Worm (Caenorhabditis elegans): ENCODE measurements around the gene F44A6.4.

The F44A6.4 gene

DNA sequence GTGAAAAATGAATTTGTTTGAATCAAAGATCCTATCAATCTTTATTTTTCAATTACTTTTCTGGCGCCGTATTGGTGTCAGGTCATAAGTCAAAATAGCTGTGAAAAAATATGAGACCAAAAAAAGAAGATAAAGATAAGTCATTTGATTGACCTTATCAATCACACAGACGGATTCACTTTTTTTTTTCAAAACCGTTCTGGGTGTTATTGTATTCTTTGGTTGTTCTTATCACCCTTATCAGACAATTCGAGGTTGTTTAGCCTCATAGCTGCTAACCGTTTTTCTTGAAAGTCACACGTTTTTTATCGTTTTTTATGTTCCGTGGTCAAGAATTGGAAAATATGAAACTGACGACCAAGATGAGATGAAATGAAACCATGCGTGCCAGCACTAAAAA is 46.8 kb downstream of the F44A6.4 start:
- TF ChIP-seq unc-55 (GFP tag; optimal IDR thresholded peaks at IDR 0.05) (no peak), nhr-21 (tag; optimal IDR thresholded peaks at IDR 0.05) (peak; percentile 17), crh-2 (tag; optimal IDR thresholded peaks at IDR 0.05) (peak; percentile 1), sma-9 (GFP tag; optimal IDR thresholded peaks at IDR 0.05) (peak; percentile 31), sma-9 (tag; optimal IDR thresholded peaks at IDR 0.05) (no peak), blmp-1 (tag; optimal IDR thresholded peaks at IDR 0.05; ENCODE audit: insufficient read depth) (peak; percentile 86), snpc-4 (tag; optimal IDR thresholded peaks at IDR 0.05) (no peak), dmd-4 (tag; optimal IDR thresholded peaks at IDR 0.05) (no peak), ztf-4 (tag; optimal IDR thresholded peaks at IDR 0.05) (no peak), F13H6.1 (tag; optimal IDR thresholded peaks at IDR 0.05) (no peak), ztf-1 (GFP tag; conservative IDR thresholded peaks at IDR 0.05) (no peak)

DNA sequence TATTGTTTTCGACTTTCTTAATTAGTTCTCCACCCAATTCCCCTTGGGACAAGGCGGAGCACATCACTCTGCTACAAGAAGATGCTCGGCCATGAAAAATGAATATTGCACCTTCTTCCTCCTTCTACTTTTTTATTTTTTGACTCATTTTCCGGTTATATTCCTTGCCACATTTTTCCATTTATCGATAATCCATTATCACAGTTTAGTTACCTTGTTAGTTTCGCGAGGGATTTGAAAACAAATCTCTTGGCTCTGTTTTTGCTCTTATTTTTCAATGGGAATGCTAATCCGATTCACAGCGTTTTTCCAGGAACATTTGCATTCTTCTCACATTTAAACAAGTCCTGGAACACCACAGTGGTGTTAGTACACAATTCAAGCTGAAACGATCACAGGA is 48.3 kb downstream of the F44A6.4 start, which contains the start of gene rnp-9:
rnp-9 (plus strand) TSS at position 301 of the 400 bp plus-strand sequence.
- TF ChIP-seq F13H6.1 (tag; optimal IDR thresholded peaks at IDR 0.05) (no peak), lsy-2 (tag; optimal IDR thresholded peaks at IDR 0.05) (no peak), lin-11 (tag; optimal IDR thresholded peaks at IDR 0.05) (no peak)
